Worm (Caenorhabditis elegans) whole organism, young adult: ENCODE results near the gene clp-4.

ENCODE experiments used
- F55B11.4 ChIP-seq: sonication (generic microtip); optimal IDR thresholded peaks from 2 replicates; lab custom pipeline; 2016; ENCODE audit warnings: missing compliant biosample characterization, missing genetic modification characterization, borderline replicate concordance; ENCODE audit not compliant: insufficient read depth
- Y53F4B.3 ChIP-seq: fragments of 200-800 bp; sonication (Bioruptor generic); IDR thresholded peaks from 2 replicates; pipeline ENCODE4 v1.3.6; 2022; ENCODE audit warnings: missing genetic modification reagents, missing genetic modification characterization, missing compliant biosample characterization
- ceh-58 ChIP-seq: fragments of 200-800 bp; sonication (Bioruptor generic); IDR thresholded peaks from 2 replicates; pipeline ENCODE4 v1.3.6; 2022; ENCODE audit warnings: missing genetic modification characterization, missing compliant biosample characterization
- dox-1 ChIP-seq: fragments of 200-800 bp; sonication (Bioruptor generic); IDR thresholded peaks from 2 replicates; pipeline ENCODE4 v1.3.6; 2022; ENCODE audit warnings: missing genetic modification reagents, missing genetic modification characterization, missing compliant biosample characterization
- dpl-1 ChIP-seq: fragments of 150-350 bp; optimal IDR thresholded peaks from 2 replicates; lab custom pipeline; 2014; ENCODE audit warnings: missing biosample characterization, missing genetic modification reagents, missing genetic modification characterization
- ets-4 ChIP-seq: fragments of 200-800 bp; sonication (Bioruptor generic); optimal IDR thresholded peaks from 2 replicates; lab custom pipeline; 2018; ENCODE audit warnings: mild to moderate bottlenecking, missing genetic modification characterization, missing compliant biosample characterization
- gei-17 ChIP-seq: fragments of 200-800 bp; sonication (Bioruptor generic); optimal IDR thresholded peaks from 2 replicates; lab custom pipeline; 2018; ENCODE audit warnings: mild to moderate bottlenecking, missing genetic modification characterization, missing compliant biosample characterization
- nfya-2 ChIP-seq: fragments of 200-800 bp; sonication (Bioruptor generic); IDR thresholded peaks from 2 replicates; pipeline ENCODE4 v1.3.6; 2022; ENCODE audit warnings: missing genetic modification reagents, missing genetic modification characterization, missing compliant biosample characterization
- nhr-120 ChIP-seq: fragments of 200-800 bp; sonication (Bioruptor generic); IDR thresholded peaks from 2 replicates; pipeline ENCODE4 v1.3.6; 2022; ENCODE audit warnings: missing genetic modification characterization, missing compliant biosample characterization
- nhr-90 ChIP-seq: sonication (generic microtip); optimal IDR thresholded peaks from 2 replicates; lab custom pipeline; 2016; ENCODE audit warnings: missing genotype, mild to moderate bottlenecking, missing genetic modification characterization, missing compliant biosample characterization
- unc-62 ChIP-seq: fragments of 150-350 bp; optimal IDR thresholded peaks from 2 replicates; lab custom pipeline; 2014; ENCODE audit warnings: missing biosample characterization, missing genetic modification reagents, missing genetic modification characterization

ce11 chrIII:1805415-1806008 is 12.6 kb downstream of the clp-4 start:
- no peak for TF ChIP-seq ceh-58 (GFP tag; lab: Robert Waterston, UW)
- no peak for TF ChIP-seq nfya-2 (GFP tag; lab: Robert Waterston, UW)
- TF ChIP-seq dpl-1 (GFP tag; lab: Kevin White, UChicago), result no peak
- TF ChIP-seq dox-1 (GFP tag; lab: Robert Waterston, UW), result no peak
- TF ChIP-seq ets-4, result no peak
- no peak for TF ChIP-seq nhr-120 (GFP tag; lab: Robert Waterston, UW)
- TF ChIP-seq gei-17 (GFP tag; lab: Kevin White, UChicago), result no peak
- no peak for TF ChIP-seq F55B11.4 (tag; lab: Kevin White, UChicago)
- TF ChIP-seq Y53F4B.3, result no peak
- no peak for TF ChIP-seq nhr-90 (tag; lab: Kevin White, UChicago)
- TF ChIP-seq unc-62 (GFP tag; lab: Kevin White, UChicago), result no peak
